Worm (Caenorhabditis elegans): Measurements from ENCODE around the gene C29A12.6.

DNA sequence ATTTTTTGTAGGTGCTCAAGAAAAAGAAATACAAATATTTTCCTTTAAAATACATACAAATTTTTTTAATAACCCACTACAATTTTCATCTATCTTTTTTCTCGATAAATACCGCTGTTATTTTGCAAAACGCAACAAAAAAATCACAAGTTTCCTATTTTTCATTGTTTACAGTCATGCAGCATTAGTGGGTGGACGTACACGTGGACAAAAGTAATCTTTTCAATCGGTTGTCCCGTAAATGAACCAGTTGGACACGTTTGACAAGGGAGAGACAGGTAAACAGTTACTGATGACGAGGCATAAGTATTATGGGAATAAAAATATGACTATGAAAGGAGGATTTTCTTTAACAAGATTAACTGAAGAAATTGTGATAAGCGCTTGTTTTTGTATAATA is 26.2 kb downstream of the C29A12.6 start:
- TF ChIP-seq W03F9.2 (tag; optimal IDR thresholded peaks at IDR 0.05) (no peak), dao-5 (tag; optimal IDR thresholded peaks at IDR 0.05) (no peak), him-1 (tag; optimal IDR thresholded peaks at IDR 0.05) (no peak)
